Fruit fly (Drosophila melanogaster) whole organism, pupa: ENCODE results near the gene CG13386.

Experiments
- CG10348 ChIP-seq: fragments of 200-800 bp; sonication (Bioruptor generic); IDR thresholded peaks from 2 replicates; pipeline ENCODE4 v1.3.6; 2022; ENCODE audit warnings: missing biosample characterization, missing genetic modification characterization
- CG12605 ChIP-seq: fragments of 200-800 bp; sonication (Bioruptor generic); IDR thresholded peaks from 2 replicates; pipeline ENCODE4 v1.3.6; 2022; ENCODE audit warnings: missing biosample characterization, missing genetic modification characterization
- CG13204 ChIP-seq: fragments of 200-800 bp; sonication (Bioruptor generic); optimal IDR thresholded peaks from 2 replicates; lab custom pipeline; 2018; ENCODE audit warnings: missing biosample characterization, mild to moderate bottlenecking, missing genetic modification characterization, moderate library complexity
- CG14655 ChIP-seq: fragments of 200-800 bp; sonication (Bioruptor generic); optimal IDR thresholded peaks from 3 replicates; lab custom pipeline; 2017; ENCODE audit warnings: mild to moderate bottlenecking, missing biosample characterization, missing genetic modification reagents, missing genetic modification characterization
- CG15710 ChIP-seq: fragments of 200-800 bp; sonication (Bioruptor generic); optimal IDR thresholded peaks from 2 replicates; lab custom pipeline; 2018; ENCODE audit warnings: missing biosample characterization, mild to moderate bottlenecking, missing genetic modification characterization, moderate library complexity
- CG17806 ChIP-seq: fragments of 200-800 bp; sonication (Bioruptor generic); optimal IDR thresholded peaks from 2 replicates; lab custom pipeline; 2018; ENCODE audit warnings: missing biosample characterization, mild to moderate bottlenecking, missing genetic modification characterization, moderate library complexity
- CG32121 ChIP-seq: fragments of 200-800 bp; sonication (Bioruptor generic); IDR thresholded peaks from 2 replicates; pipeline ENCODE4 v1.3.6; 2022; ENCODE audit warnings: missing biosample characterization, missing genetic modification characterization
- CG34367 ChIP-seq: fragments of 200-800 bp; sonication (Bioruptor generic); optimal IDR thresholded peaks from 2 replicates; lab custom pipeline; 2018; ENCODE audit warnings: missing biosample characterization, mild to moderate bottlenecking, missing genetic modification characterization
- CG4496 ChIP-seq: fragments of 200-800 bp; sonication (Bioruptor generic); IDR thresholded peaks from 3 replicates; pipeline ENCODE4 v1.3.6; 2022; ENCODE audit warnings: missing biosample characterization, missing genetic modification characterization
- CG8159 ChIP-seq: fragments of 200-800 bp; sonication (Bioruptor generic); optimal IDR thresholded peaks from 3 replicates; lab custom pipeline; 2018; ENCODE audit warnings: missing biosample characterization, mild to moderate bottlenecking, missing genetic modification characterization, moderate library complexity
- CG8301 ChIP-seq: fragments of 200-800 bp; sonication (Bioruptor generic); optimal IDR thresholded peaks from 2 replicates; lab custom pipeline; 2018; ENCODE audit warnings: missing biosample characterization, mild to moderate bottlenecking, missing genetic modification characterization
- CG9948 ChIP-seq: fragments of 200-800 bp; sonication (Bioruptor generic); optimal IDR thresholded peaks from 2 replicates; lab custom pipeline; 2018; ENCODE audit warnings: missing biosample characterization, mild to moderate bottlenecking, missing genetic modification characterization, moderate library complexity
- D1 ChIP-seq: fragments of 200-800 bp; sonication (Bioruptor generic); optimal IDR thresholded peaks from 2 replicates; lab custom pipeline; 2018; ENCODE audit warnings: missing biosample characterization, mild to moderate bottlenecking, missing genetic modification characterization, moderate library complexity
- EcR ChIP-seq: fragments of 200-800 bp; sonication (Bioruptor generic); optimal IDR thresholded peaks from 3 replicates; lab custom pipeline; 2019; ENCODE audit warnings: missing biosample characterization, missing genetic modification characterization, mild to moderate bottlenecking, moderate library complexity, missing genetic modification reagents
- Ets98B ChIP-seq: fragments of 200-800 bp; sonication (Bioruptor generic); IDR thresholded peaks from 2 replicates; pipeline ENCODE4 v1.3.6; 2022; ENCODE audit warnings: missing biosample characterization, missing genetic modification characterization
- Pif1A ChIP-seq: fragments of 200-800 bp; sonication (Bioruptor generic); optimal IDR thresholded peaks from 3 replicates; lab custom pipeline; 2016; ENCODE audit warnings: missing biosample characterization, missing genetic modification characterization
- Pif1B ChIP-seq: fragments of 200-800 bp; sonication (Bioruptor generic); optimal IDR thresholded peaks from 3 replicates; lab custom pipeline; 2016; ENCODE audit warnings: missing biosample characterization, missing genetic modification characterization
- Snoo ChIP-seq: fragments of 200-800 bp; sonication (Bioruptor generic); optimal IDR thresholded peaks from 3 replicates; lab custom pipeline; 2017; ENCODE audit warnings: missing biosample characterization, mild to moderate bottlenecking, missing genetic modification characterization, inconsistent platforms
- fd96Ca ChIP-seq: fragments of 200-800 bp; sonication (Bioruptor generic); IDR thresholded peaks from 3 replicates; pipeline ENCODE4 v1.3.6; 2022; ENCODE audit warnings: missing biosample characterization, missing genetic modification characterization
- gl ChIP-seq: fragments of 200-800 bp; sonication (Bioruptor generic); optimal IDR thresholded peaks from 2 replicates; lab custom pipeline; 2018; ENCODE audit warnings: missing biosample characterization, mild to moderate bottlenecking, missing genetic modification characterization
- rn ChIP-seq: fragments of 200-800 bp; sonication (Bioruptor generic); IDR thresholded peaks from 2 replicates; pipeline ENCODE4 v1.3.6; 2022; ENCODE audit warnings: missing biosample characterization, missing genetic modification characterization

CG13386 gene

dm6 chr2L:8385849-8386248, 13.0 kb upstream of the CG13386 start:
- TF ChIP-seq CG12605 (GFP tag; lab: Robert Waterston, UW), result no peak
- no peak for TF ChIP-seq CG13204
- TF ChIP-seq rn (GFP tag; lab: Robert Waterston, UW), result no peak
- no peak for TF ChIP-seq CG15710 (tag; lab: Kevin White, UChicago)
- TF ChIP-seq EcR (GFP tag; lab: Kevin White, UChicago), result no peak

- no peak for TF ChIP-seq CG4496 (GFP tag; lab: Robert Waterston, UW)
- TF ChIP-seq CG15710 (tag; lab: Kevin White, UChicago), result no peak
Observed at dm6 chr2L:8389231-8389630, 9.6 kb upstream of the CG13386 start, which contains the start of gene CG42819. Gene CG42819, minus strand, starts transcription at chr2L:8389331.

dm6 chr2L:8392298-8392697, 6.5 kb upstream of the CG13386 start, which contains the start of gene CG42820:
Gene CG42820, minus strand, starts transcription at chr2L:8392398.
- TF ChIP-seq CG8159, result no peak
- TF ChIP-seq CG15710 (tag; lab: Kevin White, UChicago), result no peak
- no peak for TF ChIP-seq CG4496 (GFP tag; lab: Robert Waterston, UW)
- no peak for TF ChIP-seq Pif1B (GFP tag; lab: Kevin White, UChicago)
- TF ChIP-seq gl (tag; lab: Kevin White, UChicago), result no peak
- no peak for TF ChIP-seq CG32121 (GFP tag; lab: Robert Waterston, UW)
- TF ChIP-seq Pif1A (GFP tag; lab: Kevin White, UChicago), result no peak
- TF ChIP-seq CG10348, result no peak
- no peak for TF ChIP-seq EcR (GFP tag; lab: Kevin White, UChicago)
- TF ChIP-seq CG12605 (GFP tag; lab: Robert Waterston, UW), result no peak
- no peak for TF ChIP-seq D1 (tag; lab: Kevin White, UChicago)
- TF ChIP-seq CG8301 (tag; lab: Kevin White, UChicago), result no peak
- no peak for TF ChIP-seq Ets98B (GFP tag; lab: Robert Waterston, UW)
- no peak for TF ChIP-seq fd96Ca (GFP tag; lab: Robert Waterston, UW)
- TF ChIP-seq CG9948, result no peak
- no peak for TF ChIP-seq CG34367 (tag; lab: Kevin White, UChicago)
- no peak for TF ChIP-seq Snoo (tag; lab: Kevin White, UChicago)
- TF ChIP-seq CG13204, result no peak

- TF ChIP-seq CG32121 (GFP tag; lab: Robert Waterston, UW) (no peak), gl (tag; lab: Kevin White, UChicago) (no peak), CG17806 (tag; lab: Kevin White, UChicago) (no peak), Snoo (tag; lab: Kevin White, UChicago) (no peak), rn (GFP tag; lab: Robert Waterston, UW) (no peak), CG14655 (GFP tag; lab: Kevin White, UChicago) (no peak), CG10348 (no peak), fd96Ca (GFP tag; lab: Robert Waterston, UW) (no peak), Pif1B (GFP tag; lab: Kevin White, UChicago) (no peak), CG12605 (GFP tag; lab: Robert Waterston, UW) (no peak), EcR (GFP tag; lab: Kevin White, UChicago) (no peak), CG4496 (GFP tag; lab: Robert Waterston, UW) (no peak), Ets98B (GFP tag; lab: Robert Waterston, UW) (no peak), CG8159 (no peak), CG13204 (no peak), D1 (tag; lab: Kevin White, UChicago) (no peak), Pif1A (GFP tag; lab: Kevin White, UChicago) (no peak), CG34367 (tag; lab: Kevin White, UChicago) (no peak)
Observed at dm6 chr2L:8393122-8393521, 5.7 kb upstream of the CG13386 start, which contains the start of gene Acp29AB. Gene Acp29AB, minus strand, starts transcription at chr2L:8393222.

dm6 chr2L:8394180-8394579, 4.6 kb upstream of the CG13386 start, which contains the start of gene lectin-29Ca:
Gene lectin-29Ca, minus strand, starts transcription at chr2L:8394280.
- TF ChIP-seq CG12605 (GFP tag; lab: Robert Waterston, UW), result no peak
- TF ChIP-seq CG10348, result no peak
- no peak for TF ChIP-seq Ets98B (GFP tag; lab: Robert Waterston, UW)
- TF ChIP-seq Pif1B (GFP tag; lab: Kevin White, UChicago), result no peak
- no peak for TF ChIP-seq Pif1A (GFP tag; lab: Kevin White, UChicago)

dm6 chr2L:8394840-8395239, 4.0 kb upstream of the CG13386 start, which contains the start of gene Peritrophin-15b:
Gene Peritrophin-15b, minus strand, starts transcription at chr2L:8394940.
- TF ChIP-seq Pif1B (GFP tag; lab: Kevin White, UChicago) (no peak), CG10348 (no peak), CG12605 (GFP tag; lab: Robert Waterston, UW) (no peak), rn (GFP tag; lab: Robert Waterston, UW) (no peak), CG15710 (tag; lab: Kevin White, UChicago) (no peak), gl (tag; lab: Kevin White, UChicago) (no peak), CG34367 (tag; lab: Kevin White, UChicago) (no peak), Pif1A (GFP tag; lab: Kevin White, UChicago) (no peak), Snoo (tag; lab: Kevin White, UChicago) (no peak), CG32121 (GFP tag; lab: Robert Waterston, UW) (no peak)
